Worm (Caenorhabditis elegans): ENCODE data around the gene C17C3.5.

C17C3.5 gene

ce11 chrII:5511417-5512353 is 39.9 kb upstream of the C17C3.5 start:
- no peak for TF ChIP-seq nhr-20 (tag; optimal IDR thresholded peaks at IDR 0.05)
- no peak for TF ChIP-seq nhr-76 (tag; optimal IDR thresholded peaks at IDR 0.05)
- peak; percentile 71 for TF ChIP-seq lin-14 (GFP tag; optimal IDR thresholded peaks at IDR 0.05)
- TF ChIP-seq hlh-17 (GFP tag; optimal IDR thresholded peaks at IDR 0.05; ENCODE audit: borderline replicate concordance) = no peak
- peak; percentile 53 for TF ChIP-seq fkh-4 (tag; optimal IDR thresholded peaks at IDR 0.05; ENCODE audit: borderline replicate concordance)
- no peak for TF ChIP-seq hpl-2 (GFP tag; optimal IDR thresholded peaks at IDR 0.05)
- peak; percentile 82 for TF ChIP-seq ceh-90 (tag; optimal IDR thresholded peaks at IDR 0.05)
- TF ChIP-seq tbx-2 (tag; optimal IDR thresholded peaks at IDR 0.05) = no peak
- TF ChIP-seq Y116A8C.19 (tag; optimal IDR thresholded peaks at IDR 0.05; ENCODE audit: borderline replicate concordance) = no peak
- peak; percentile 15 for TF ChIP-seq elt-2 (tag; optimal IDR thresholded peaks at IDR 0.05)
- TF ChIP-seq fkh-10 (GFP tag; optimal IDR thresholded peaks at IDR 0.05) = no peak
- TF ChIP-seq hlh-4 (tag; optimal IDR thresholded peaks at IDR 0.05) = no peak
- TF ChIP-seq isw-1 (GFP tag; IDR thresholded peaks at IDR 0.05) = peak; percentile 8; the same call in 1 of the 2 replicates
- TF ChIP-seq fos-1 (tag; optimal IDR thresholded peaks at IDR 0.05) = no peak
- peak; percentile 59 for TF ChIP-seq rnt-1 (tag; optimal IDR thresholded peaks at IDR 0.05)
- no peak for TF ChIP-seq lin-39 (tag; optimal IDR thresholded peaks at IDR 0.05)
- TF ChIP-seq F16B12.6 (tag; optimal IDR thresholded peaks at IDR 0.05) = no peak
- TF ChIP-seq blmp-1 (tag; optimal IDR thresholded peaks at IDR 0.05) = no peak
- no peak for TF ChIP-seq aly-2 (tag; optimal IDR thresholded peaks at IDR 0.05)
- TF ChIP-seq nhr-12 (tag; optimal IDR thresholded peaks at IDR 0.05) = no peak
- TF ChIP-seq nhr-71 (tag; optimal IDR thresholded peaks at IDR 0.05) = peak; percentile 58
- peak; percentile 37; the same call in 1 of the 2 replicates for TF ChIP-seq ceh-88 (GFP tag; IDR thresholded peaks at IDR 0.05)
- peak in 1 of 2 experiments; percentile 48 for TF ChIP-seq lsy-2 (tag; optimal IDR thresholded peaks at IDR 0.05)
- TF ChIP-seq swsn-7 (tag; optimal IDR thresholded peaks at IDR 0.05) = peak; percentile 17
- no peak for TF ChIP-seq ceh-8 (GFP tag; optimal IDR thresholded peaks at IDR 0.05)
- no peak for TF ChIP-seq snpc-4 (tag; optimal IDR thresholded peaks at IDR 0.05)
- TF ChIP-seq ets-5 (GFP tag; IDR thresholded peaks at IDR 0.05) = no peak
- peak; percentile 39 for TF ChIP-seq fkh-8 (tag; optimal IDR thresholded peaks at IDR 0.05)
- no peak for TF ChIP-seq ztf-4 (tag; optimal IDR thresholded peaks at IDR 0.05)
- TF ChIP-seq nhr-47 (tag; optimal IDR thresholded peaks at IDR 0.05) = peak; percentile 59
- TF ChIP-seq zip-4 (GFP tag; optimal IDR thresholded peaks at IDR 0.05) = no peak
- no peak for TF ChIP-seq mef-2 (tag; optimal IDR thresholded peaks at IDR 0.05)
- TF ChIP-seq nhr-84 (tag; optimal IDR thresholded peaks at IDR 0.05) = no peak
- peak; percentile 78 for TF ChIP-seq nhr-85 (tag)
- TF ChIP-seq unc-130 (tag; optimal IDR thresholded peaks at IDR 0.05) = no peak
- TF ChIP-seq jun-1 (tag; optimal IDR thresholded peaks at IDR 0.05) = no peak
- no peak for TF ChIP-seq grh-1 (GFP tag; IDR thresholded peaks at IDR 0.05)
- TF ChIP-seq lin-15B (tag; optimal IDR thresholded peaks at IDR 0.05) = no peak
- TF ChIP-seq lin-35 (GFP tag; optimal IDR thresholded peaks at IDR 0.05) = peak in 1 of 2 experiments; percentile 24
- peak; percentile 71 for TF ChIP-seq irx-1 (tag; optimal IDR thresholded peaks at IDR 0.05)
- no peak for TF ChIP-seq C34B4.2 (tag; optimal IDR thresholded peaks at IDR 0.05)
- TF ChIP-seq unc-30 (tag; optimal IDR thresholded peaks at IDR 0.05) = no peak
- TF ChIP-seq aha-1 (tag; optimal IDR thresholded peaks at IDR 0.05) = no peak
- no peak for TF ChIP-seq nhr-28 (tag; optimal IDR thresholded peaks at IDR 0.05)
- TF ChIP-seq unc-98 (GFP tag; IDR thresholded peaks at IDR 0.05) = peak; percentile 61
- TF ChIP-seq lir-3 (tag; optimal IDR thresholded peaks at IDR 0.05; ENCODE audit: poor library complexity) = peak; percentile 54
- TF ChIP-seq nhr-90 (tag; optimal IDR thresholded peaks at IDR 0.05; ENCODE audit: poor library complexity) = no peak
- TF ChIP-seq ztf-11 (tag; optimal IDR thresholded peaks at IDR 0.05) = peak in 1 of 2 experiments; percentile 35
- TF ChIP-seq egl-13 (tag; optimal IDR thresholded peaks at IDR 0.05) = peak; percentile 52
- TF ChIP-seq ceh-63 (GFP tag; optimal IDR thresholded peaks at IDR 0.05) = no peak
- no peak for TF ChIP-seq unc-62 (GFP tag; optimal IDR thresholded peaks at IDR 0.05)

Measured in whole organism, L1 larva.